Worm (Caenorhabditis elegans): ENCODE measurements around the gene srh-60.

The srh-60 gene

DNA sequence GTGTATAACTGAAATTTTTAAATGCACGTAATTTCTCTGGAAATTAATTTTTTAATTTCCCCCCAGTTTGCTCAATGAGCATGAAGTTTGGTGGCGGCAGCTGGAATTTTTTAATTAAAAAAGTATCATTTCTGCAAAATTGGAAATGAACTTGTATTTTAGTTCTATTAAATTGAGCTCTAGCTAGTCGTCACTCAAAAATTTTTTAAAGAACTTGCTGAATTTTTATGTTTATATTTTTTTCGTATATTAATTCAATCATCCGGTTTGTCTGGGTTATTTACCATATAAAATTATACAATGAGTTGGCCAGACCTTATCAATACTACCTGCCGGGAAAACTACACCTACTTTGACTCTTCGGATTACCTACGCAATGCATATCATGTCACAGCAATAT is 1.8 kb upstream of the srh-60 start, which contains the start of gene srh-59:
srh-59 (plus strand) TSS at position 301 of the 400 bp plus-strand sequence.
- TF ChIP-seq nhr-21 (tag; optimal IDR thresholded peaks at IDR 0.05) (no peak), dmd-4 (tag; optimal IDR thresholded peaks at IDR 0.05) (no peak), ama-1 (optimal IDR thresholded peaks at IDR 0.05) (no peak), lin-39 (tag; optimal IDR thresholded peaks at IDR 0.05) (no peak), sma-9 (GFP tag; optimal IDR thresholded peaks at IDR 0.05) (no peak), sma-9 (tag; optimal IDR thresholded peaks at IDR 0.05) (no peak), blmp-1 (tag; optimal IDR thresholded peaks at IDR 0.05; ENCODE audit: insufficient read depth) (no peak), ZK546.5 (tag; optimal IDR thresholded peaks at IDR 0.05) (no peak), nhr-11 (tag; optimal IDR thresholded peaks at IDR 0.05) (no peak)

DNA sequence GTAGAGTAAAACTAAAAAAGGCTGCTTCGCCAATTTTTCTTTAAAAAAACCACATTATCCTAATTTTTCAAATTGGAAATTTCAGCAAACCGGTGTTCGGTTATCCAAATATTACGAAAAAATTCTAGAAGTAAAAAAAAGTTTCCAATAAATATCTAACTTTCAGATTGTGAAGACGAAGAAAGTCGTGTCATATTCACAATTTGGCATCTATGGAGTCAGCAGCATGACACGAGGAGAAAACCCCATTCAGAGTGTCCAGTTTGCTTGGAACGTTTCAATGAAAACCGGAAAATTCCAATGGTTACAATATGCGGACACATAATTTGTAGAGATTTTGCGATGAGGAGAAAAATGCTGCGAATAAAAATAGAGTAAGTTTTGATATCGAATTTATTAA is 11.8 kb downstream of the srh-60 start, which contains the start of gene Y49F6A.12:
Y49F6A.12 (plus strand) TSS at position 301 of the 400 bp plus-strand sequence.
- TF ChIP-seq lin-11 (tag; optimal IDR thresholded peaks at IDR 0.05), result no peak
- TF ChIP-seq unc-55 (GFP tag; optimal IDR thresholded peaks at IDR 0.05), result no peak
- no peak for TF ChIP-seq sma-3 (GFP tag; optimal IDR thresholded peaks at IDR 0.05)
- no peak for TF ChIP-seq aly-2 (tag; optimal IDR thresholded peaks at IDR 0.05)
- no peak for TF ChIP-seq mab-5 (tag; optimal IDR thresholded peaks at IDR 0.05)
- no peak for TF ChIP-seq lin-39 (tag; optimal IDR thresholded peaks at IDR 0.05)
- no peak for TF ChIP-seq mdl-1 (tag; optimal IDR thresholded peaks at IDR 0.05)
- TF ChIP-seq nhr-237 (tag; optimal IDR thresholded peaks at IDR 0.05), result no peak
- no peak for TF ChIP-seq ztf-4 (tag; optimal IDR thresholded peaks at IDR 0.05)
- TF ChIP-seq elt-1 (tag; optimal IDR thresholded peaks at IDR 0.05), result no peak
- TF ChIP-seq nhr-21 (tag; optimal IDR thresholded peaks at IDR 0.05), result no peak
- TF ChIP-seq zag-1 (tag; optimal IDR thresholded peaks at IDR 0.05), result no peak
- TF ChIP-seq F13H6.1 (tag; optimal IDR thresholded peaks at IDR 0.05), result no peak
- no peak for TF ChIP-seq C34F6.9 (tag; optimal IDR thresholded peaks at IDR 0.05)
- TF ChIP-seq lsy-2 (tag; optimal IDR thresholded peaks at IDR 0.05), result no peak
- TF ChIP-seq nhr-10 (tag; optimal IDR thresholded peaks at IDR 0.05), result no peak
- TF ChIP-seq R02D3.7 (tag; optimal IDR thresholded peaks at IDR 0.05), result no peak

DNA sequence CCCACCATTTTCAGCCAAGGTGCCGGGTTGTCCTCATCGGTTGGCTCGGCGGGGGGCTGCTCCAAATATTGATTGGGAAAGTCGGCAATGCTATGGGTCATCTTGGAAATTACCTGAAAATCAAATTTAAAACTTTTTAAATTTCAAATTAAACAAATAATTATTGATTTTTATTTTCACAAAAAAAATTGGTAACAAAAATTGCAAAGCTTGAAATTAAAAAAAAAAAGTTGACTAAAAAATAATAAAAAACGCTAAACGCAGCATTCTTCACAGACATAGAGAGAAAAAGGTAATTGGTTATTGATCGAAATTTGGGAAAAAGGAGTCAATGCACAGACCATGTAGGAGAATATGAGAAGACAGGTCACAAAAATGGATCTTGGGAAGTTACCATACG is 15.2 kb downstream of the srh-60 start, which contains the start of gene Y49F6A.11:
Y49F6A.11 (minus strand) TSS at position 101 of the 400 bp plus-strand sequence.
- TF ChIP-seq mbf-1 (tag; optimal IDR thresholded peaks at IDR 0.05) (no peak), nhr-21 (tag; optimal IDR thresholded peaks at IDR 0.05) (no peak), nhr-25 (tag; optimal IDR thresholded peaks at IDR 0.05) (no peak), unc-39 (tag; optimal IDR thresholded peaks at IDR 0.05) (no peak)

DNA sequence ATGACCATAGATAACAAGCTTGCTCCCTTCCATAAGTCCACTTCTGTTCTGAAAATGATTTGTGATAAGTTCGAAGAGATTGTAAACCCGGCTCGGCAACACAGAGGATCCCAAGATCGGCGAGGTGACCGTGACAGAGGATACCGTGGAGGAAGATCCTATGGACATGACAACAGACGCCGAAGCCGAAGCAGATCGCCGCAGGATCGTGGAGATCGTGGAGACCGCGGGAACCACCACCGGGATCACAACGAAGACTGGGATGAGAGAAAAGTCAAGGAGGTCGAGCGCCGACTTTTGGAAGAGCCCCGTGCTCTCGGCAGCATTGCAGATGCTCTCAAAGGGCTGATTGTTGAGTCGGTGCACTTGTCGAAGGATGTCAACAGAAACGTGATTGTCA is 21.1 kb downstream of the srh-60 start:
- TF ChIP-seq unc-62 (GFP tag; optimal IDR thresholded peaks at IDR 0.05) (no peak), Y55F3AM.14 (GFP tag; optimal IDR thresholded peaks at IDR 0.05) (no peak), nhr-129 (tag; optimal IDR thresholded peaks at IDR 0.05) (no peak), sma-3 (GFP tag; optimal IDR thresholded peaks at IDR 0.05) (no peak), lin-13 (GFP tag; optimal IDR thresholded peaks at IDR 0.05) (no peak), blmp-1 (tag; optimal IDR thresholded peaks at IDR 0.05; ENCODE audit: insufficient read depth) (no peak), ceh-82 (tag; optimal IDR thresholded peaks at IDR 0.05) (no peak), ZK546.5 (tag; optimal IDR thresholded peaks at IDR 0.05) (no peak), nhr-12 (tag; optimal IDR thresholded peaks at IDR 0.05) (no peak), lin-11 (tag; optimal IDR thresholded peaks at IDR 0.05) (no peak), nhr-77 (tag; optimal IDR thresholded peaks at IDR 0.05) (no peak), ceh-16 (tag; optimal IDR thresholded peaks at IDR 0.05) (no peak), C34F6.9 (tag; optimal IDR thresholded peaks at IDR 0.05) (no peak), nhr-11 (tag; optimal IDR thresholded peaks at IDR 0.05) (no peak)

DNA sequence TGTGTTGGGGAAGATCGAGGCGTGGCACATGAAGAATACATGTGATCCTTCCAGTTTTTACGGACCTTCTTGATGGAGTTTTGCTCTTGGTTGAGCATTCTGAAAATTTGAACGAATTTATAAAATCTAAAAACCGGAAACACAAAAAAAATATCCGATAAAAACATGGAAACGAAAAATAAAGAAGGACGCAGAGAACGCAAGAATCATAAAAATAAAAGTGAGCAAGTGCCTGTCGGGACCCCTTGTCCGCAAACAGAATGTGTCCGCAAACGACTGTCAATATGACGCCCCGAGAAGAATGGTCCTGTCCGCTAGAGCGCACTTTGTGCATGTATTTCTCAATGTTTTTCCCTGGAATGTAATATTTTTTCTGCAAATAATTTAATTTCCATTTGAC is 26.3 kb downstream of the srh-60 start, which contains the start of gene Y49F6A.5:
Y49F6A.5 (minus strand) TSS at position 101 of the 400 bp plus-strand sequence.
- TF ChIP-seq ztf-11 (tag; optimal IDR thresholded peaks at IDR 0.05) (no peak), lin-11 (tag; optimal IDR thresholded peaks at IDR 0.05) (no peak), ceh-82 (tag; optimal IDR thresholded peaks at IDR 0.05) (no peak), unc-39 (tag; optimal IDR thresholded peaks at IDR 0.05) (no peak), ceh-16 (tag; optimal IDR thresholded peaks at IDR 0.05) (no peak), Y55F3AM.14 (GFP tag; optimal IDR thresholded peaks at IDR 0.05) (no peak), mbf-1 (tag; optimal IDR thresholded peaks at IDR 0.05) (no peak), mab-5 (tag; optimal IDR thresholded peaks at IDR 0.05) (no peak), nhr-77 (tag; optimal IDR thresholded peaks at IDR 0.05) (no peak), nhr-129 (tag; optimal IDR thresholded peaks at IDR 0.05) (no peak), gmeb-1 (tag; optimal IDR thresholded peaks at IDR 0.05) (no peak), nhr-10 (tag; optimal IDR thresholded peaks at IDR 0.05) (no peak), nhr-6 (tag; optimal IDR thresholded peaks at IDR 0.05) (no peak), sma-3 (GFP tag; optimal IDR thresholded peaks at IDR 0.05) (no peak)
